Worm (Caenorhabditis elegans) whole organism, late embryonic: ENCODE measurements around the gene ZK822.9.

Source experiments
- Y22D7AL.16 ChIP-seq: sonication (generic microtip); optimal IDR thresholded peaks from 2 replicates; lab custom pipeline; 2016; ENCODE audit warnings: missing genetic modification characterization, missing compliant biosample characterization
- ama-1 ChIP-seq: fragments of 150-350 bp; optimal IDR thresholded peaks from 2 replicates; lab custom pipeline; 2014
- ceh-14 ChIP-seq: sonication (generic microtip); optimal IDR thresholded peaks from 2 replicates; lab custom pipeline; 2016; ENCODE audit warnings: missing genotype, missing genetic modification characterization, missing compliant biosample characterization
- dmd-4 ChIP-seq: sonication (generic microtip); optimal IDR thresholded peaks from 2 replicates; lab custom pipeline; 2016; ENCODE audit warnings: borderline replicate concordance, missing genetic modification characterization, missing compliant biosample characterization
- ets-4 ChIP-seq: sonication (generic microtip); optimal IDR thresholded peaks from 2 replicates; lab custom pipeline; 2016; ENCODE audit warnings: missing genetic modification characterization, missing compliant biosample characterization
- fkh-10 ChIP-seq: fragments of 150-350 bp; optimal IDR thresholded peaks from 2 replicates; lab custom pipeline; 2014; ENCODE audit warnings: missing biosample characterization, missing genetic modification reagents, missing genetic modification characterization
- lin-11 ChIP-seq: fragments of 200-800 bp; sonication (Bioruptor generic); optimal IDR thresholded peaks from 2 replicates; lab custom pipeline; 2018; ENCODE audit warnings: mild to moderate bottlenecking, missing genetic modification characterization, missing compliant biosample characterization
- madf-2 ChIP-seq: sonication (generic microtip); optimal IDR thresholded peaks from 2 replicates; lab custom pipeline; 2017; ENCODE audit warnings: missing genetic modification characterization, missing compliant biosample characterization
- mec-3 ChIP-seq: sonication (generic microtip); optimal IDR thresholded peaks from 2 replicates; lab custom pipeline; 2016; ENCODE audit warnings: borderline replicate concordance, missing genetic modification characterization, missing compliant biosample characterization
- nfya-1 ChIP-seq: sonication (generic microtip); optimal IDR thresholded peaks from 2 replicates; lab custom pipeline; 2017; ENCODE audit warnings: missing genetic modification characterization, mild to moderate bottlenecking, missing compliant biosample characterization, antibody characterized with exemption, moderate library complexity
- nhr-11 ChIP-seq: fragments of 150-350 bp; optimal IDR thresholded peaks from 2 replicates; lab custom pipeline; 2014; ENCODE audit warnings: missing biosample characterization, missing genetic modification characterization
- nhr-232 ChIP-seq: sonication (generic microtip); optimal IDR thresholded peaks from 2 replicates; lab custom pipeline; 2016; ENCODE audit warnings: missing genetic modification characterization, missing compliant biosample characterization
- pha-4 ChIP-seq: fragments of 150-350 bp; optimal IDR thresholded peaks from 2 replicates; lab custom pipeline; 2018; ENCODE audit warnings: missing biosample characterization, missing genetic modification reagents, missing genetic modification characterization
- pqm-1 ChIP-seq: sonication (generic microtip); optimal IDR thresholded peaks from 2 replicates; lab custom pipeline; 2016; ENCODE audit warnings: missing genetic modification characterization, missing compliant biosample characterization

ce11 chrIV:11878249-11878648 lies 37.5 kb upstream of the ZK822.9 start, which contains the start of gene cutl-27:
- TF ChIP-seq madf-2 (tag; lab: Kevin White, UChicago) (no peak), nhr-232 (tag; lab: Kevin White, UChicago) (no peak), Y22D7AL.16 (tag; lab: Kevin White, UChicago) (no peak), ama-1 (lab: Kevin White, UChicago) (no peak), pha-4 (tag; lab: Kevin White, UChicago) (no peak), nhr-11 (no peak), ceh-14 (tag; lab: Kevin White, UChicago) (no peak), mec-3 (tag; lab: Kevin White, UChicago) (no peak), pqm-1 (tag; lab: Kevin White, UChicago) (no peak), ets-4 (no peak), fkh-10 (GFP tag; lab: Kevin White, UChicago) (no peak), lin-11 (tag; lab: Kevin White, UChicago) (no peak), nfya-1 (no peak), dmd-4 (tag; lab: Kevin White, UChicago) (no peak)
